Worm (Caenorhabditis elegans): ENCODE results near the gene Y62E10A.23.

DNA sequence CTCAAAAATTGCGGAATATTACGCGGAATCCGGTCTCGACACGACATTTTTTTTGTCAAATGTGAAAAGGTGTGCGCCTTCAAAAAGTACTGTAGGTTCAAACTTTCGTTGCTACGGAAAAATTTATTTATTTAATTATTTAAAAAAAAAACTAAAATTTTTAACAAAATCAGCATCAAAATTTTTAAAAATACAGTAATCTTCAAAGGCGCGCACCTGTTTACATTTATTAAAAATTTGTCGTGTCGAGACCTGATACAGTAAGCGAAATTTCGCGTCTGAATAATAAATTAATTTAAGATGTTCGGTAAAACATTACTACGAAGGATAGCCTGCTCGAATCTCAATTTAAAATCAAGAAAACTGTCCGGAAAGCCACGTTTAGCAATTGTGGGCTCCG, 14.4 kb upstream of the Y62E10A.23 start, which contains the start of gene Y62E10A.6:
- TF ChIP-seq ceh-82 (tag; optimal IDR thresholded peaks at IDR 0.05) (no peak), snpc-4 (tag; optimal IDR thresholded peaks at IDR 0.05) (no peak), pha-4 (tag; optimal IDR thresholded peaks at IDR 0.05) (no peak), nfya-1 (tag; optimal IDR thresholded peaks at IDR 0.05; ENCODE audit: insufficient read depth) (no peak), nhr-12 (tag; optimal IDR thresholded peaks at IDR 0.05) (no peak), skn-1 (tag; optimal IDR thresholded peaks at IDR 0.05) (no peak), nhr-67 (tag; optimal IDR thresholded peaks at IDR 0.05) (no peak), R02D3.7 (tag; optimal IDR thresholded peaks at IDR 0.05) (no peak), mdl-1 (tag; optimal IDR thresholded peaks at IDR 0.05) (no peak), jun-1 (tag; optimal IDR thresholded peaks at IDR 0.05) (no peak), fkh-2 (tag; optimal IDR thresholded peaks at IDR 0.05) (no peak)
